Fruit fly (Drosophila melanogaster) whole organism, embryonic: ENCODE measurements around the gene Inx5.

ENCODE experiments used
- Adf1 ChIP-seq: fragments of 200-800 bp; sonication (Bioruptor generic); IDR thresholded peaks from 2 replicates; pipeline ENCODE4 v1.3.6; 2022; ENCODE audit warnings: missing biosample characterization, missing genetic modification characterization
- Blimp-1 ChIP-seq: fragments of 200-800 bp; sonication (Bioruptor generic); optimal IDR thresholded peaks from 3 replicates; lab custom pipeline; 2018; ENCODE audit warnings: missing biosample characterization, missing genetic modification characterization, mild to moderate bottlenecking, moderate library complexity, missing genetic modification reagents
- CG10267 ChIP-seq: fragments of 200-800 bp; sonication (Bioruptor generic); optimal IDR thresholded peaks from 2 replicates; lab custom pipeline; 2018; ENCODE audit warnings: missing biosample characterization, mild to moderate bottlenecking, missing genetic modification characterization, moderate library complexity
- CG11093 ChIP-seq: fragments of 200-800 bp; sonication (Bioruptor generic); IDR thresholded peaks from 3 replicates; pipeline ENCODE4 v1.3.6; 2022; ENCODE audit warnings: missing biosample characterization, missing genetic modification characterization
- CG11398 ChIP-seq: fragments of 200-800 bp; sonication (Bioruptor generic); optimal IDR thresholded peaks from 2 replicates; lab custom pipeline; 2016; ENCODE audit warnings: missing biosample characterization, missing genetic modification characterization
- CG13287 ChIP-seq: fragments of 200-800 bp; sonication (Bioruptor generic); IDR thresholded peaks from 2 replicates; pipeline ENCODE4 v1.3.6; 2022; ENCODE audit warnings: missing biosample characterization, missing genetic modification characterization; ENCODE audit not compliant: partially characterized antibody
- CG13424 ChIP-seq: fragments of 200-800 bp; sonication (Bioruptor generic); optimal IDR thresholded peaks from 2 replicates; lab custom pipeline; 2019; ENCODE audit warnings: missing biosample characterization, mild to moderate bottlenecking, missing genetic modification characterization, moderate library complexity
- CG15514 ChIP-seq: fragments of 200-800 bp; sonication (Bioruptor generic); optimal IDR thresholded peaks from 3 replicates; lab custom pipeline; 2017; ENCODE audit warnings: missing biosample characterization, missing genetic modification characterization, mild to moderate bottlenecking, moderate library complexity, missing genetic modification reagents
- CG2712 ChIP-seq: fragments of 200-800 bp; optimal IDR thresholded peaks from 3 replicates; lab custom pipeline; 2019; ENCODE audit warnings: missing biosample characterization, mild to moderate bottlenecking, missing genetic modification characterization, moderate library complexity
- CG3847 ChIP-seq: fragments of 200-800 bp; sonication (Bioruptor generic); IDR thresholded peaks from 2 replicates; pipeline ENCODE4 v1.3.6; 2022; ENCODE audit warnings: missing biosample characterization, missing genetic modification characterization
- CG4617 ChIP-seq: fragments of 200-800 bp; sonication (Bioruptor generic); optimal IDR thresholded peaks from 3 replicates; lab custom pipeline; 2016; ENCODE audit warnings: missing biosample characterization, missing genetic modification characterization, borderline replicate concordance
- CG4707 ChIP-seq: fragments of 200-800 bp; sonication (Bioruptor generic); optimal IDR thresholded peaks from 2 replicates; lab custom pipeline; 2018; ENCODE audit warnings: missing biosample characterization, mild to moderate bottlenecking, missing genetic modification characterization, moderate library complexity
- CG6175 ChIP-seq: fragments of 200-800 bp; sonication (Bioruptor generic); IDR thresholded peaks from 3 replicates; pipeline ENCODE4 v1.3.6; 2022; ENCODE audit warnings: missing biosample characterization, missing genetic modification characterization
- CG6254 ChIP-seq: fragments of 200-800 bp; sonication (Bioruptor generic); optimal IDR thresholded peaks from 3 replicates; lab custom pipeline; 2017; ENCODE audit warnings: mild to moderate bottlenecking, missing biosample characterization, missing genetic modification reagents, missing genetic modification characterization
- CG7786 ChIP-seq: fragments of 200-800 bp; sonication (Bioruptor generic); optimal IDR thresholded peaks from 2 replicates; lab custom pipeline; 2016; ENCODE audit warnings: missing biosample characterization, missing genetic modification characterization
- CG8944 ChIP-seq: fragments of 200-800 bp; sonication (Bioruptor generic); optimal IDR thresholded peaks from 3 replicates; lab custom pipeline; 2016; ENCODE audit warnings: missing biosample characterization, missing genetic modification characterization
- CTCF ChIP-seq: fragments of 200-800 bp; sonication (Bioruptor generic); optimal IDR thresholded peaks from 2 replicates; lab custom pipeline; 2017; ENCODE audit warnings: missing biosample characterization, mild to moderate bottlenecking, missing genetic modification characterization, moderate library complexity
- Chrac-16 ChIP-seq: fragments of 200-800 bp; sonication (Bioruptor generic); optimal IDR thresholded peaks from 3 replicates; lab custom pipeline; 2016; ENCODE audit warnings: missing biosample characterization, missing genetic modification characterization
- D ChIP-seq, 2 experiments: fragments of 200-800 bp in 1 of 2; fragments of >200 bp in 1 of 2; sonication (Bioruptor generic) in 1 of 2; optimal IDR thresholded peaks; 2 replicates in 1 of 2; 3 replicates in 1 of 2; lab custom pipeline; 2017; ENCODE audit warnings: mild to moderate bottlenecking in 1 of 2, missing biosample characterization in 1 of 2, missing genetic modification characterization in 1 of 2, missing genetic modification reagents in 1 of 2
- Dad ChIP-seq: fragments of 200-800 bp; sonication (Bioruptor generic); optimal IDR thresholded peaks from 3 replicates; lab custom pipeline; 2016; ENCODE audit warnings: missing biosample characterization, missing genetic modification characterization
- Deaf1 ChIP-seq: fragments of 200-800 bp; optimal IDR thresholded peaks from 3 replicates; lab custom pipeline; 2019; ENCODE audit warnings: missing biosample characterization, mild to moderate bottlenecking, missing genetic modification characterization, moderate library complexity
- Dp ChIP-seq: fragments of 200-800 bp; sonication (Bioruptor generic); optimal IDR thresholded peaks from 2 replicates; lab custom pipeline; 2018; ENCODE audit warnings: missing biosample characterization, mild to moderate bottlenecking, missing genetic modification characterization, moderate library complexity
- Fer3 ChIP-seq: fragments of 200-800 bp; sonication (Bioruptor generic); optimal IDR thresholded peaks from 2 replicates; lab custom pipeline; 2018; ENCODE audit warnings: missing biosample characterization, mild to moderate bottlenecking, missing genetic modification characterization, moderate library complexity
- Hmx ChIP-seq: fragments of 200-800 bp; sonication (Bioruptor generic); optimal IDR thresholded peaks from 2 replicates; lab custom pipeline; 2016; ENCODE audit warnings: missing biosample characterization, missing genetic modification characterization
- Nf-YA ChIP-seq: fragments of 200-800 bp; sonication (Bioruptor generic); IDR thresholded peaks from 2 replicates; pipeline ENCODE4 v1.3.6; 2022; ENCODE audit warnings: missing biosample characterization, missing genetic modification characterization
- NfI ChIP-seq: fragments of 200-800 bp; sonication (Bioruptor generic); optimal IDR thresholded peaks from 3 replicates; lab custom pipeline; 2018; ENCODE audit warnings: missing biosample characterization, mild to moderate bottlenecking, missing genetic modification characterization, moderate library complexity
- Optix ChIP-seq: fragments of 200-800 bp; sonication (Bioruptor generic); IDR thresholded peaks from 3 replicates; pipeline ENCODE4 v1.3.6; 2022; ENCODE audit warnings: missing biosample characterization, missing genetic modification characterization
- PHDP ChIP-seq: fragments of 200-800 bp; sonication (Bioruptor generic); optimal IDR thresholded peaks from 3 replicates; lab custom pipeline; 2018; ENCODE audit warnings: missing biosample characterization, mild to moderate bottlenecking, missing genetic modification characterization, moderate library complexity
- Six4 ChIP-seq: fragments of 200-800 bp; sonication (Bioruptor generic); optimal IDR thresholded peaks from 2 replicates; lab custom pipeline; 2016; ENCODE audit warnings: missing biosample characterization, missing genetic modification characterization
- ara ChIP-seq: fragments of 200-800 bp; sonication (Bioruptor generic); IDR thresholded peaks from 2 replicates; pipeline ENCODE4 v1.3.6; 2022; ENCODE audit warnings: missing biosample characterization, missing genetic modification characterization
- ato ChIP-seq: fragments of 200-800 bp; sonication (Bioruptor generic); IDR thresholded peaks from 2 replicates; pipeline ENCODE4 v1.3.6; 2022; ENCODE audit warnings: missing biosample characterization, missing genetic modification characterization; ENCODE audit not compliant: partially characterized antibody
- chinmo ChIP-seq: fragments of 200-800 bp; sonication (Bioruptor generic); IDR thresholded peaks from 4 replicates; pipeline ENCODE4 v1.3.6; 2022; ENCODE audit warnings: missing biosample characterization, missing genetic modification characterization; ENCODE audit not compliant: partially characterized antibody
- ci ChIP-seq: fragments of 200-800 bp; sonication (Bioruptor generic); IDR thresholded peaks from 3 replicates; pipeline ENCODE4 v1.3.6; 2022; ENCODE audit warnings: missing biosample characterization, missing genetic modification characterization
- corto ChIP-seq: fragments of 200-800 bp; sonication (Bioruptor generic); optimal IDR thresholded peaks from 2 replicates; lab custom pipeline; 2016; ENCODE audit warnings: missing biosample characterization, mild to moderate bottlenecking, missing genetic modification characterization, moderate library complexity
- ewg ChIP-seq: fragments of 200-800 bp; sonication (Bioruptor generic); optimal IDR thresholded peaks from 3 replicates; lab custom pipeline; 2017; ENCODE audit warnings: mild to moderate bottlenecking, missing biosample characterization, missing genetic modification reagents, missing genetic modification characterization
- fd96Cb ChIP-seq: fragments of 200-800 bp; sonication (Bioruptor generic); optimal IDR thresholded peaks from 2 replicates; lab custom pipeline; 2018; ENCODE audit warnings: missing biosample characterization, mild to moderate bottlenecking, missing genetic modification characterization, moderate library complexity
- grau ChIP-seq: fragments of 200-800 bp; optimal IDR thresholded peaks from 3 replicates; lab custom pipeline; 2019; ENCODE audit warnings: missing biosample characterization, mild to moderate bottlenecking, missing genetic modification characterization, moderate library complexity
- hbn ChIP-seq: fragments of 200-800 bp; sonication (Bioruptor generic); IDR thresholded peaks from 2 replicates; pipeline ENCODE4 v1.3.6; 2022; ENCODE audit warnings: missing biosample characterization, missing genetic modification characterization; ENCODE audit not compliant: partially characterized antibody
- lmd ChIP-seq: fragments of 200-800 bp; sonication (Bioruptor generic); IDR thresholded peaks from 2 replicates; pipeline ENCODE4 v1.3.6; 2022; ENCODE audit warnings: missing biosample characterization, missing genetic modification characterization
- lov ChIP-seq, 2 experiments: fragments of 200-800 bp in 1 of 2; fragments of >200 bp in 1 of 2; sonication (Bioruptor generic) in 1 of 2; IDR thresholded peaks in 1 of 2; optimal IDR thresholded peaks in 1 of 2; 2 replicates in 1 of 2; 3 replicates in 1 of 2; pipeline versions ENCODE4 v1.3.6 to Lab custom; 2017 to 2022; ENCODE audit warnings: missing biosample characterization in 1 of 2, missing genetic modification characterization in 1 of 2
- maf-S ChIP-seq: fragments of 200-800 bp; sonication (Bioruptor generic); optimal IDR thresholded peaks from 2 replicates; lab custom pipeline; 2016; ENCODE audit warnings: missing biosample characterization, missing genetic modification characterization
- otp ChIP-seq: fragments of 200-800 bp; sonication (Bioruptor generic); IDR thresholded peaks from 3 replicates; pipeline ENCODE4, ENCODE4 v1.3.6; 2022; ENCODE audit warnings: missing biosample characterization, missing genetic modification characterization
- pb ChIP-seq: fragments of 200-800 bp; sonication (Bioruptor generic); optimal IDR thresholded peaks from 3 replicates; lab custom pipeline; 2016; ENCODE audit warnings: missing biosample characterization, missing genetic modification characterization
- row ChIP-seq: fragments of 200-800 bp; sonication (Bioruptor generic); IDR thresholded peaks from 3 replicates; pipeline ENCODE4 v1.3.6; 2022; ENCODE audit warnings: missing biosample characterization, missing genetic modification characterization
- shn ChIP-seq: fragments of 200-800 bp; sonication (Bioruptor generic); optimal IDR thresholded peaks from 3 replicates; lab custom pipeline; 2016; ENCODE audit warnings: missing biosample characterization, missing genetic modification characterization
- tio ChIP-seq: fragments of 200-800 bp; sonication (Bioruptor generic); optimal IDR thresholded peaks from 2 replicates; lab custom pipeline; 2017; ENCODE audit warnings: missing biosample characterization, missing genetic modification characterization, inconsistent platforms
- unpg ChIP-seq: fragments of 200-800 bp; sonication (Bioruptor generic); optimal IDR thresholded peaks from 3 replicates; lab custom pipeline; 2018; ENCODE audit warnings: missing biosample characterization, mild to moderate bottlenecking, missing genetic modification characterization, moderate library complexity
- wor ChIP-seq: fragments of 200-800 bp; sonication (Bioruptor generic); IDR thresholded peaks from 2 replicates; pipeline ENCODE4 v1.3.6; 2022; ENCODE audit warnings: missing biosample characterization, missing genetic modification characterization
- yki ChIP-seq: fragments of >200 bp; optimal IDR thresholded peaks from 3 replicates; lab custom pipeline; 2018

The Inx5 gene

DNA sequence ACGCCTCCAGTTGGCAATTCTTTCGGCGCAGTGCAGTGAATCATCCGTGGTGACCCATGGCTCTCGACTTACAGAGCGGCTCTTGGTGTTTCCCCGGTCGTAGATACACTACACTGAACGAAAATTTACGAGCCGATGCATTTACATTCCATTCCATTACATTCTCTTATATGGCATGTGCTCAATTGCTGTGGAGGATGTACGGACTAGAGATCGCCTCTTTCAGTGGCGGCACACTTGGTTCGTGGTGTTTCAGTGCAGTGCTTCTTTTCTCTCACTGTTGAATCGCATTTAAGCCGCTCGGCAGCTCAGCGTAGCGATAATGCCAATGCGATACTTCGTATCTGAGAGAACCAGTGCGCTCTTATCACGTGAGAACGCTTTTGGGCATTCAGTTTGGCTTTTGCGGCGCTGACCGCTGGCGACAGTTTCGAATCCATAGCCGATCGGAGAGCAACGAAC is 17.0 kb upstream of the Inx5 start, which contains the start of gene Mec2 (continued):
- TF ChIP-seq CG11093 (GFP tag; lab: Robert Waterston, UW) = peak; percentile 13; the same call in 1 of the 3 replicates
- TF ChIP-seq Chrac-16 (GFP tag; lab: Kevin White, UChicago) = peak; percentile 63
- no peak for TF ChIP-seq hbn (GFP tag; lab: Robert Waterston, UW)
- peak; percentile 26; the same call in 1 of the 2 replicates for TF ChIP-seq Adf1
- peak; percentile 30 for TF ChIP-seq CG2712
- TF ChIP-seq CG4617 = no peak
- TF ChIP-seq CG4707 (GFP tag; lab: Kevin White, UChicago) = no peak
- no peak for TF ChIP-seq lov (optimal IDR thresholded peaks at IDR 0.05; lab: Kevin White, UChicago)
- no peak for TF ChIP-seq lov (GFP tag; IDR thresholded peaks at IDR 0.05; lab: Robert Waterston, UW)
- peak; percentile 47; the same call in 1 of the 2 replicates for TF ChIP-seq ara (GFP tag; lab: Robert Waterston, UW)
- TF ChIP-seq chinmo = 0 out of 4 replicates have a peak, but pooled peaks have one; percentile 53
- TF ChIP-seq unpg = peak; percentile 70
- peak; percentile 32 for TF ChIP-seq CG15514 (GFP tag; lab: Kevin White, UChicago)
- no peak for TF ChIP-seq CG6254 (GFP tag; lab: Kevin White, UChicago)
- peak; percentile 2 for TF ChIP-seq CG10267
- peak; percentile 52 for TF ChIP-seq corto (GFP tag; lab: Kevin White, UChicago)
- TF ChIP-seq CG3847 (GFP tag; lab: Robert Waterston, UW) = peak; percentile 39; the same call in 1 of the 2 replicates
- peak; percentile 59 for TF ChIP-seq grau (tag; lab: Kevin White, UChicago)
- peak; percentile 56 for TF ChIP-seq Deaf1 (tag; lab: Kevin White, UChicago)
- TF ChIP-seq Blimp-1 (GFP tag; lab: Kevin White, UChicago) = peak; percentile 42
- TF ChIP-seq ewg (GFP tag; lab: Kevin White, UChicago) = peak; percentile 39
- peak; percentile 52 for TF ChIP-seq pb (GFP tag; lab: Kevin White, UChicago)
- peak; percentile 35 for TF ChIP-seq maf-S (GFP tag; lab: Kevin White, UChicago)
- TF ChIP-seq NfI (GFP tag; lab: Kevin White, UChicago) = peak; percentile 68
- no peak for TF ChIP-seq Fer3
- TF ChIP-seq Dad (GFP tag; lab: Kevin White, UChicago) = peak; percentile 35
- TF ChIP-seq otp = 0 out of 3 replicates have a peak, but pooled peaks have one; percentile 51
- peak; percentile 63; the same call in 2 of the 3 replicates for TF ChIP-seq Optix (GFP tag; lab: Robert Waterston, UW)
- no peak for TF ChIP-seq Six4 (GFP tag; lab: Kevin White, UChicago)
- TF ChIP-seq Nf-YA (GFP tag; lab: Robert Waterston, UW) = peak; percentile 44; the same call in 1 of the 2 replicates
- peak; percentile 86 for TF ChIP-seq row (GFP tag; lab: Robert Waterston, UW)
- TF ChIP-seq wor (GFP tag; lab: Robert Waterston, UW) = peak; percentile 34; the same call in 1 of the 2 replicates
- TF ChIP-seq CG13424 (tag; lab: Kevin White, UChicago) = peak; percentile 1
- TF ChIP-seq CG6175 (GFP tag; lab: Robert Waterston, UW) = no peak
- no peak for TF ChIP-seq D (optimal IDR thresholded peaks at IDR 0.05; lab: Kevin White, UChicago)
- no peak for TF ChIP-seq D (GFP tag; optimal IDR thresholded peaks at IDR 0.05; lab: Kevin White, UChicago)
- TF ChIP-seq CTCF (GFP tag; lab: Kevin White, UChicago) = no peak
- peak; percentile 29 for TF ChIP-seq CG7786 (GFP tag; lab: Kevin White, UChicago)
- TF ChIP-seq Dp (GFP tag; lab: Kevin White, UChicago) = no peak
- peak; percentile 83 for TF ChIP-seq ci
- TF ChIP-seq Hmx (GFP tag; lab: Kevin White, UChicago) = no peak
- TF ChIP-seq ato = no peak
- TF ChIP-seq CG8944 (GFP tag; lab: Kevin White, UChicago) = peak; percentile 41
- peak; percentile 42 for TF ChIP-seq CG11398 (GFP tag; lab: Kevin White, UChicago)
- peak; percentile 50 for TF ChIP-seq PHDP (tag; lab: Kevin White, UChicago)
- no peak for TF ChIP-seq CG13287 (GFP tag; lab: Robert Waterston, UW)
- peak; percentile 37 for TF ChIP-seq lmd
- no peak for TF ChIP-seq tio (GFP tag; lab: Kevin White, UChicago)
- TF ChIP-seq fd96Cb (tag; lab: Kevin White, UChicago) = peak; percentile 7
- no peak for TF ChIP-seq yki (lab: Kevin White, UChicago)
- TF ChIP-seq shn (GFP tag; lab: Kevin White, UChicago) = peak; percentile 65
